Worm (Caenorhabditis elegans) whole organism, young adult: ENCODE results near the gene paqr-3.

Source experiments
- B0019.2 ChIP-seq: fragments of 200-800 bp; sonication (Bioruptor generic); conservative IDR thresholded peaks from 2 replicates; pipeline ENCODE4 v1.3.6; 2022; ENCODE audit warnings: missing genetic modification reagents, missing genetic modification characterization, missing compliant biosample characterization
- B0035.1 ChIP-seq: sonication (generic microtip); optimal IDR thresholded peaks from 2 replicates; lab custom pipeline; 2016; ENCODE audit warnings: missing genetic modification characterization, mild to moderate bottlenecking, missing compliant biosample characterization, missing genotype, missing genetic modification reagents
- F23B12.7 ChIP-seq: sonication (generic microtip); optimal IDR thresholded peaks from 2 replicates; lab custom pipeline; 2017; ENCODE audit warnings: missing genetic modification characterization, mild to moderate bottlenecking, missing compliant biosample characterization, antibody characterized with exemption, moderate library complexity; ENCODE audit not compliant: insufficient read depth
- F39B2.1 ChIP-seq: fragments of 200-800 bp; sonication (Bioruptor generic); IDR thresholded peaks from 2 replicates; pipeline ENCODE4 v1.3.6; 2022; ENCODE audit warnings: missing genetic modification reagents, missing genetic modification characterization, missing compliant biosample characterization
- F57A8.1 ChIP-seq: fragments of 200-800 bp; sonication (Bioruptor generic); optimal IDR thresholded peaks from 2 replicates; lab custom pipeline; 2018; ENCODE audit warnings: mild to moderate bottlenecking, missing genetic modification characterization, moderate library complexity, missing compliant biosample characterization
- F57C9.4 ChIP-seq: sonication (generic microtip); optimal IDR thresholded peaks from 2 replicates; lab custom pipeline; 2017; ENCODE audit warnings: mild to moderate bottlenecking, missing genetic modification characterization, missing compliant biosample characterization
- K11D2.4 ChIP-seq: fragments of 200-800 bp; sonication (Bioruptor generic); IDR thresholded peaks from 2 replicates; pipeline ENCODE4 v1.3.6; 2022; ENCODE audit warnings: missing genetic modification reagents, missing genetic modification characterization, missing compliant biosample characterization
- Y67H2A.10 ChIP-seq: fragments of 200-800 bp; sonication (Bioruptor generic); conservative IDR thresholded peaks from 2 replicates; pipeline ENCODE4 v1.3.6; 2022; ENCODE audit warnings: missing genetic modification reagents, missing genetic modification characterization, missing compliant biosample characterization
- Y95B8A.8 ChIP-seq: fragments of 200-800 bp; sonication (Bioruptor generic); IDR thresholded peaks from 2 replicates; pipeline ENCODE4 v1.3.6; 2022; ENCODE audit warnings: missing genetic modification reagents, missing genetic modification characterization, missing compliant biosample characterization
- akir-1 ChIP-seq: fragments of 200-800 bp; sonication (Bioruptor generic); optimal IDR thresholded peaks from 2 replicates; lab custom pipeline; 2018; ENCODE audit warnings: mild to moderate bottlenecking, missing genetic modification characterization, moderate library complexity, missing compliant biosample characterization
- attf-5 ChIP-seq: fragments of 200-800 bp; sonication (Bioruptor generic); optimal IDR thresholded peaks from 2 replicates; lab custom pipeline; 2018; ENCODE audit warnings: mild to moderate bottlenecking, missing genetic modification characterization, missing compliant biosample characterization
- attf-6 ChIP-seq: fragments of 200-800 bp; sonication (Bioruptor generic); IDR thresholded peaks from 2 replicates; pipeline ENCODE4 v1.3.6; 2022; ENCODE audit warnings: missing genetic modification reagents, missing genetic modification characterization, missing compliant biosample characterization
- ccch-3 ChIP-seq: fragments of 200-800 bp; sonication (Bioruptor generic); optimal IDR thresholded peaks from 2 replicates; lab custom pipeline; 2018; ENCODE audit warnings: mild to moderate bottlenecking, missing genetic modification characterization, missing compliant biosample characterization
- cebp-2 ChIP-seq: fragments of 200-800 bp; sonication (Bioruptor generic); IDR thresholded peaks from 2 replicates; pipeline ENCODE4 v1.3.6; 2022; ENCODE audit warnings: missing genetic modification characterization, missing compliant biosample characterization
- ceh-100 ChIP-seq: fragments of 200-800 bp; sonication (Bioruptor generic); IDR thresholded peaks from 2 replicates; pipeline ENCODE4 v1.3.6; 2022; ENCODE audit warnings: missing genetic modification reagents, missing genetic modification characterization, missing compliant biosample characterization
- dpff-1 ChIP-seq: sonication (generic microtip); optimal IDR thresholded peaks from 2 replicates; lab custom pipeline; 2017; ENCODE audit warnings: mild to moderate bottlenecking, missing genetic modification characterization, missing compliant biosample characterization
- dpl-1 ChIP-seq: fragments of 150-350 bp; optimal IDR thresholded peaks from 2 replicates; lab custom pipeline; 2014; ENCODE audit warnings: missing biosample characterization, missing genetic modification reagents, missing genetic modification characterization
- efl-1 ChIP-seq: fragments of 150-350 bp; optimal IDR thresholded peaks from 2 replicates; lab custom pipeline; 2014; ENCODE audit warnings: missing biosample characterization, missing genetic modification reagents, missing genetic modification characterization
- egl-18 ChIP-seq: fragments of 200-800 bp; sonication (Bioruptor generic); IDR thresholded peaks from 2 replicates; pipeline ENCODE4 v1.3.6; 2022; ENCODE audit warnings: missing genetic modification reagents, missing genetic modification characterization, missing compliant biosample characterization
- egl-44 ChIP-seq: fragments of 200-800 bp; sonication (Bioruptor generic); IDR thresholded peaks from 2 replicates; pipeline ENCODE4 v1.3.6; 2022; ENCODE audit warnings: missing genetic modification reagents, missing genetic modification characterization, missing compliant biosample characterization
- egrh-3 ChIP-seq: fragments of 200-800 bp; sonication (Bioruptor generic); IDR thresholded peaks from 2 replicates; pipeline ENCODE4 v1.3.6; 2022; ENCODE audit warnings: missing genetic modification reagents, missing genetic modification characterization, missing compliant biosample characterization
- hmg-1.2 ChIP-seq: fragments of 200-800 bp; sonication (Bioruptor generic); IDR thresholded peaks from 2 replicates; pipeline ENCODE4 v1.3.6; 2022; ENCODE audit warnings: missing genetic modification reagents, missing genetic modification characterization, missing compliant biosample characterization
- hrde-1 ChIP-seq: sonication (generic microtip); optimal IDR thresholded peaks from 2 replicates; lab custom pipeline; 2016; ENCODE audit warnings: missing genetic modification characterization, mild to moderate bottlenecking, missing compliant biosample characterization, moderate library complexity, missing genotype, missing genetic modification reagents, borderline replicate concordance
- lag-1 ChIP-seq: fragments of 200-800 bp; sonication (Bioruptor generic); IDR thresholded peaks from 2 replicates; pipeline ENCODE4 v1.3.6; 2022; ENCODE audit warnings: missing genetic modification reagents, missing genetic modification characterization, missing compliant biosample characterization
- lin-35 ChIP-seq, 3 experiments: fragments of 150-350 bp in 2 of 3; sonication (generic microtip) in 1 of 3; optimal IDR thresholded peaks; 2 replicates each; lab custom pipeline; 2014 to 2018; ENCODE audit warnings: missing biosample characterization in 3 of 3, missing genetic modification characterization in 3 of 3, missing genetic modification reagents in 3 of 3
- lir-1 ChIP-seq: fragments of 200-800 bp; sonication (Bioruptor generic); conservative IDR thresholded peaks from 2 replicates; pipeline ENCODE4 v1.3.6; 2022; ENCODE audit warnings: missing genetic modification reagents, missing genetic modification characterization, missing compliant biosample characterization
- lsl-1 ChIP-seq: fragments of 200-800 bp; sonication (Bioruptor generic); optimal IDR thresholded peaks from 2 replicates; lab custom pipeline; 2018; ENCODE audit warnings: mild to moderate bottlenecking, missing genetic modification characterization, moderate library complexity, missing compliant biosample characterization
- nfya-1 ChIP-seq: sonication (generic microtip); optimal IDR thresholded peaks from 2 replicates; lab custom pipeline; 2017; ENCODE audit warnings: antibody characterized with exemption, missing compliant biosample characterization, missing genetic modification characterization, borderline replicate concordance; ENCODE audit not compliant: insufficient read depth
- nhr-179 ChIP-seq: sonication (generic microtip); optimal IDR thresholded peaks from 2 replicates; lab custom pipeline; 2016; ENCODE audit warnings: mild to moderate bottlenecking, missing genetic modification characterization, missing compliant biosample characterization
- nhr-27 ChIP-seq: fragments of 200-800 bp; sonication (Bioruptor generic); optimal IDR thresholded peaks from 2 replicates; lab custom pipeline; 2018; ENCODE audit warnings: mild to moderate bottlenecking, missing genetic modification characterization, moderate library complexity, missing compliant biosample characterization
- pbrm-1 ChIP-seq: fragments of 200-800 bp; sonication (Bioruptor generic); IDR thresholded peaks from 2 replicates; pipeline ENCODE4 v1.3.6; 2022; ENCODE audit warnings: missing genetic modification reagents, missing genetic modification characterization, missing compliant biosample characterization
- snpc-1.1 ChIP-seq: sonication (generic microtip); optimal IDR thresholded peaks from 2 replicates; lab custom pipeline; 2017; ENCODE audit warnings: missing genetic modification characterization, mild to moderate bottlenecking, missing compliant biosample characterization, antibody characterized with exemption, moderate library complexity, missing genotype, missing genetic modification reagents; ENCODE audit not compliant: insufficient read depth
- snpc-4 ChIP-seq, 5 experiments: fragments of 150-350 bp in 1 of 5; sonication (generic microtip) in 4 of 5; optimal IDR thresholded peaks; 2 replicates each; lab custom pipeline; 2014 to 2018; ENCODE audit warnings: missing genetic modification characterization in 5 of 5, missing biosample characterization in 3 of 5, antibody characterized with exemption in 2 of 5, mild to moderate bottlenecking in 2 of 5, missing compliant biosample characterization in 2 of 5, missing genotype in 2 of 5, moderate library complexity in 2 of 5, missing genetic modification reagents in 1 of 5
- somi-1 ChIP-seq: fragments of 200-800 bp; sonication (Bioruptor generic); optimal IDR thresholded peaks from 2 replicates; lab custom pipeline; 2018; ENCODE audit warnings: mild to moderate bottlenecking, missing genetic modification characterization, missing compliant biosample characterization
- tbx-9 ChIP-seq: sonication (generic microtip); optimal IDR thresholded peaks from 2 replicates; lab custom pipeline; 2016; ENCODE audit warnings: borderline replicate concordance, missing genetic modification characterization, inconsistent platforms, missing compliant biosample characterization
- unc-130 ChIP-seq: sonication (generic microtip); optimal IDR thresholded peaks from 2 replicates; lab custom pipeline; 2016; ENCODE audit warnings: missing genetic modification reagents, missing genetic modification characterization, missing compliant biosample characterization
- zfh-2 ChIP-seq: fragments of 200-800 bp; sonication (Bioruptor generic); conservative IDR thresholded peaks from 2 replicates; pipeline ENCODE4 v1.3.6; 2022; ENCODE audit warnings: missing genetic modification reagents, missing genetic modification characterization, missing compliant biosample characterization
- ztf-18 ChIP-seq: sonication (generic microtip); optimal IDR thresholded peaks from 2 replicates; lab custom pipeline; 2016; ENCODE audit warnings: missing genotype, mild to moderate bottlenecking, missing genetic modification characterization, missing compliant biosample characterization
- ztf-26 ChIP-seq: sonication (generic microtip); optimal IDR thresholded peaks from 2 replicates; lab custom pipeline; 2017; ENCODE audit warnings: missing genetic modification characterization, missing compliant biosample characterization

The paqr-3 gene

DNA sequence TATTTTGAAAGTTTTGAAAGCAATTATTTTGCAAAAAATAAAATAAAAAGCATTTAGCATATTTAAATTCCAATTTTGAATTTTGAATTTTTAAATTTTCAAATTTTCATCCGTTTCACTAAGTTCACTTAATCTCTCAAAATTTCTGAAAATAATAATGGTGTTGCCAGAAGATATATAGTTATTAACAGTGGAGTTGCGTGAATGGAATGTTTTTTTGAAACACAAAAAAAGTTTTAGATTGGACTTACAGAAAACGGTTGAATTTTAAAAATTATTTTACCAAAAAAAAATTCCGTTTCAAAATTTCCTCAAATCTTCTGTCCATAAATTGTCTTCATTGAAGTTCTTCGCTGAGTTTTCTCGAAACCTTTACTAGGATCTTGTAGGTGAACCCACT, 7.8 kb upstream of the paqr-3 start:
- TF ChIP-seq F23B12.7 (tag; lab: Kevin White, UChicago) (no peak), attf-6 (GFP tag; lab: Robert Waterston, UW) (peak; percentile 83), ccch-3 (no peak), unc-130 (GFP tag; lab: Kevin White, UChicago) (no peak), dpff-1 (tag; lab: Kevin White, UChicago) (no peak), nfya-1 (tag; lab: Kevin White, UChicago) (no peak), snpc-4 (GFP tag; optimal IDR thresholded peaks at IDR 0.05; lab: Kevin White, UChicago) (no peak), snpc-4 (tag; optimal IDR thresholded peaks at IDR 0.05; lab: Kevin White, UChicago) (peak in 3 of 4 experiments; percentile 14 to 39 (median 32)), lag-1 (GFP tag; lab: Robert Waterston, UW) (no peak), lin-35 (GFP tag; optimal IDR thresholded peaks at IDR 0.05; lab: Kevin White, UChicago) (no peak), B0019.2 (no peak), F57C9.4 (tag; lab: Kevin White, UChicago) (no peak)

DNA sequence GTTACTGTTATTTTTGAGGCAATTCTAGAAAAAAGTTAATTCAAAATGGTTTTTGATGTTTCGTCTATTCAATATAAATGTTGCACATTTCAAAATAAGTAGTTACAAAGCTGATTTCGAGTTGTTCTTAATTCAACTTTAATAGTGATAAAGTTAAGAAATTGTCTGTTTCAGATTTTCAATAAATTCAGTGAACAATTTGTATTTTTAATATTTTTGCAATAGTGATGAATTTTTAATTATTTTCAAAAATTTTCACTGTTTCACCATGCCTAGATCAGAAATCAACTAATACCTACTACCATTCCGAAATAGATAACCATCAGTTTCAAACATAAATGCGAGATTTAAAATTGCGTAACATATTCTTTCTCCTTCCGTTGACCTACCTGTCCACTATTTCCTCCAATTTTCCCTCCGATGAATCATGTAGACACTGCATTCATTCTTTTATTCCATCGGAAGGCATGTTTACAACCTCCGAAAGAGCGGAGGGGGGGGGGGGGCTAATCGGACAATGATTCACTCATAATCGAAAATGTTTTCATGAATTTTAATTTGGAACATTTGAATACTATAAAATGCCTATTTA, 6.6 kb upstream of the paqr-3 start:
- TF ChIP-seq attf-6 (GFP tag; lab: Robert Waterston, UW): 0 out of 2 replicates have a peak, but pooled peaks have one; percentile 43
- TF ChIP-seq B0035.1 (tag; lab: Kevin White, UChicago): no peak
- no peak for TF ChIP-seq snpc-4 (GFP tag; optimal IDR thresholded peaks at IDR 0.05; lab: Kevin White, UChicago)
- peak in 3 of 4 experiments; percentile 7 to 61 (median 40) for TF ChIP-seq snpc-4 (tag; optimal IDR thresholded peaks at IDR 0.05; lab: Kevin White, UChicago)

DNA sequence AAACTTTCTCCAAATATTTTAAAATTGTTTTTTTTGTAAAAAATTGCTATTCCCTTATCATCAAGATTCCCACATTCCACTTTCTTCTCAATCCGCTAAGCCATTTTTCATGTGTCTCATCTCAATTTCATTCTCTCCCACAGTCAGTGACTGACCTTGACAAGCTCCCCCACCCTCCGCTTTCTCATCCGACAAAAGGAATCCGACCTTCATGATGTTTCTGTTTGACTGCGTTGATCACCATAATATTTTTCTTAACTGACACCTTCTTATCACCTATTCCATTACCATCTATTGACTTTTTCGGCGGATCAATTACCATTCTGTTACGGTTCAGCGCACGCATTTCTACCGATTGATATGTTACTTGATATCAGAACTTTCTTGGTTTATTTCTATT, 5.6 kb upstream of the paqr-3 start:
- TF ChIP-seq nhr-179 (tag; lab: Kevin White, UChicago): no peak
- no peak for TF ChIP-seq lsl-1 (GFP tag; lab: Kevin White, UChicago)
- no peak for TF ChIP-seq dpl-1 (GFP tag; lab: Kevin White, UChicago)
- no peak for TF ChIP-seq attf-5 (GFP tag; lab: Kevin White, UChicago)
- no peak for TF ChIP-seq ztf-18 (tag; lab: Kevin White, UChicago)
- TF ChIP-seq F57A8.1 (GFP tag; lab: Kevin White, UChicago): no peak

DNA sequence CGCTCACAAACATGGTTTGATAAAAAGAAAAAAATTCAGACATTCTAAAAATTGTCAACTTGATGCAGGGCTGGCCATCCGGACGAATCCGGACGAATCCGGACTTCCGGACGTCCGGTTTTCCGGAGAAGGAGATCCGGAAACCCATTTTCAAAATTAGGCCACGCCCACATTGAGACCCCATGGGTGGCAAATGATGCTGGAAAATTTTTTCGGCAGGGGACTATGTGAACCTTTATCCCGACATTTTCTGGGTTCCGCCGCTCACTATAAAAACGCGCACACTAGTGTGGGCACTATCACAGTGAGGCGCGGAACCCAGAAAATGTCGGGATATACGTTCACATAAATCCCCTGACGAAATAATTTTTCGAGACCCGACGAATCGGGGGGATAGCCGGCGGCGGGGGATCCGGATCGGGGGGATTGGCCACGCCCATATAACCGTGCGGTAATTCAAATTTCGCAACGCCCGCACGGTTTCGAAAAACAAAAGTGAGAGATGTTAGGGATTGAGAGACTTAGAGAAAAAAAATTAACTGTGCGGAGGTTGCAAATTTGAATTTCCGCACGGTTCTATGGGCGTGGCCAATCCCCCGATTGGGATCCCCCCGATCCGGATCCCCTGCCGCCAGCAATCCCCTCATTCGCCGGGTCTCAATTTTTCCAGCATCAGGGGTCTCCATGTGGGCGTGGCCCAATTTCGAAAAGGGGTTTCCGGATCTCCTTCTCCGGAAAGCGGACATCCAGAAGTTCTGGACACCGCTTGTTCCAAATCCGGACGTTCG, 4.5 kb upstream of the paqr-3 start:
- no peak for TF ChIP-seq Y67H2A.10
- no peak for TF ChIP-seq somi-1
- no peak for TF ChIP-seq ztf-26 (tag; lab: Kevin White, UChicago)
- TF ChIP-seq egl-44 (GFP tag; lab: Robert Waterston, UW): no peak
- no peak for TF ChIP-seq nhr-27 (tag; lab: Kevin White, UChicago)
- no peak for TF ChIP-seq lir-1 (GFP tag; lab: Robert Waterston, UW)
- no peak for TF ChIP-seq egl-18
- peak; percentile 65 for TF ChIP-seq snpc-4 (GFP tag; optimal IDR thresholded peaks at IDR 0.05; lab: Kevin White, UChicago)
- TF ChIP-seq snpc-4 (tag; optimal IDR thresholded peaks at IDR 0.05; lab: Kevin White, UChicago): peak; percentile 23 to 93 (median 34)
- peak; percentile 37; the same call in 1 of the 2 replicates for TF ChIP-seq egrh-3 (GFP tag; lab: Robert Waterston, UW)
- TF ChIP-seq ceh-100 (GFP tag; lab: Robert Waterston, UW): peak; percentile 52
- TF ChIP-seq pbrm-1: peak; percentile 42; the same call in 1 of the 2 replicates
- TF ChIP-seq tbx-9 (tag; lab: Kevin White, UChicago): no peak
- no peak for TF ChIP-seq F39B2.1 (GFP tag; lab: Robert Waterston, UW)
- TF ChIP-seq hrde-1 (tag; lab: Kevin White, UChicago): no peak
- peak; percentile 48 for TF ChIP-seq snpc-1.1 (tag; lab: Kevin White, UChicago)
- TF ChIP-seq akir-1 (GFP tag; lab: Kevin White, UChicago): no peak
- no peak for TF ChIP-seq efl-1 (GFP tag; lab: Kevin White, UChicago)
- no peak for TF ChIP-seq cebp-2 (GFP tag; lab: Robert Waterston, UW)
- TF ChIP-seq K11D2.4 (GFP tag; lab: Robert Waterston, UW): no peak
- TF ChIP-seq hmg-1.2 (GFP tag; lab: Robert Waterston, UW): peak; percentile 75
- TF ChIP-seq Y95B8A.8 (GFP tag; lab: Robert Waterston, UW): no peak
- peak; percentile 94 for TF ChIP-seq attf-6 (GFP tag; lab: Robert Waterston, UW)
- TF ChIP-seq zfh-2 (GFP tag; lab: Robert Waterston, UW): no peak
